Fruit fly (Drosophila melanogaster): ENCODE results near the gene CG34043.

Gene CG34043

dm6 chr2L:10250441-10250847 lies 30.2 kb downstream of the CG34043 start, which contains the start of the genes bsk and CG31717 (continued):
- TF ChIP-seq CG6654 (GFP tag; optimal IDR thresholded peaks at IDR 0.05) = no peak
- no peak for TF ChIP-seq CG4730 (GFP tag; IDR thresholded peaks at IDR 0.05)
- no peak for TF ChIP-seq dmrt99B (tag; optimal IDR thresholded peaks at IDR 0.05)
- TF ChIP-seq Max (GFP tag; optimal IDR thresholded peaks at IDR 0.05) = no peak
- no peak for TF ChIP-seq CG17385 (GFP tag; optimal IDR thresholded peaks at IDR 0.05)
- no peak for TF ChIP-seq CG14014 (GFP tag; IDR thresholded peaks at IDR 0.05)
- no peak for TF ChIP-seq Rfx (GFP tag; IDR thresholded peaks at IDR 0.05)
- TF ChIP-seq grn (GFP tag; optimal IDR thresholded peaks at IDR 0.05) = no peak
- TF ChIP-seq inv (GFP tag; IDR thresholded peaks at IDR 0.05; ENCODE audit: partially characterized antibody) = no peak
- peak; percentile 34; the same call in 1 of the 2 replicates for TF ChIP-seq Bgb (GFP tag; IDR thresholded peaks at IDR 0.05; ENCODE audit: partially characterized antibody)
- TF ChIP-seq disco-r (GFP tag; optimal IDR thresholded peaks at IDR 0.05) = no peak
- TF ChIP-seq zf30C (GFP tag; optimal IDR thresholded peaks at IDR 0.05) = no peak
- no peak for TF ChIP-seq sisA (GFP tag; IDR thresholded peaks at IDR 0.05)
- TF ChIP-seq CG9609 (GFP tag; optimal IDR thresholded peaks at IDR 0.05) = no peak
- TF ChIP-seq tgo (GFP tag; IDR thresholded peaks at IDR 0.05) = no peak
- no peak for TF ChIP-seq CG17612 (GFP tag; IDR thresholded peaks at IDR 0.05)
- TF ChIP-seq chif (GFP tag; optimal IDR thresholded peaks at IDR 0.05) = no peak
- TF ChIP-seq CG16863 (GFP tag; optimal IDR thresholded peaks at IDR 0.05) = no peak
- TF ChIP-seq lola (GFP tag; optimal IDR thresholded peaks at IDR 0.05) = no peak
- TF ChIP-seq HLH3B (GFP tag; IDR thresholded peaks at IDR 0.05) = no peak
- no peak for TF ChIP-seq HmgD (GFP tag; optimal IDR thresholded peaks at IDR 0.05)
- no peak for TF ChIP-seq pb (GFP tag; optimal IDR thresholded peaks at IDR 0.05)
- TF ChIP-seq CG30403 (GFP tag; optimal IDR thresholded peaks at IDR 0.05) = no peak
- no peak for TF ChIP-seq CG1602 (GFP tag; optimal IDR thresholded peaks at IDR 0.05)
- peak; percentile 36 for TF ChIP-seq YL-1 (GFP tag; optimal IDR thresholded peaks at IDR 0.05)
- no peak for TF ChIP-seq CG13775 (GFP tag; optimal IDR thresholded peaks at IDR 0.05)
- TF ChIP-seq lilli (GFP tag; optimal IDR thresholded peaks at IDR 0.05) = peak; percentile 7
- no peak for TF ChIP-seq CG6854 (GFP tag; optimal IDR thresholded peaks at IDR 0.05)
- no peak for TF ChIP-seq hb (GFP tag; IDR thresholded peaks at IDR 0.05; ENCODE audit: partially characterized antibody)
- no peak for TF ChIP-seq ftz-f1 (GFP tag; optimal IDR thresholded peaks at IDR 0.05)
- peak; percentile 38 for TF ChIP-seq nerfin-1 (tag; optimal IDR thresholded peaks at IDR 0.05)

dm6 chr2L:10249655-10250202 lies 30.9 kb downstream of the CG34043 start:
- no peak for TF ChIP-seq CG1832 (GFP tag; optimal IDR thresholded peaks at IDR 0.05)
- TF ChIP-seq Sry-β (GFP tag; optimal IDR thresholded peaks at IDR 0.05) = no peak
- TF ChIP-seq CG11398 (GFP tag; optimal IDR thresholded peaks at IDR 0.05) = no peak
- peak; percentile 49 for TF ChIP-seq Kr (GFP tag; optimal IDR thresholded peaks at IDR 0.05)
- no peak for TF ChIP-seq aop (GFP tag; IDR thresholded peaks at IDR 0.05)
- peak; percentile 31; the same call in 1 of the 2 replicates for TF ChIP-seq CG14014 (GFP tag; IDR thresholded peaks at IDR 0.05)
- peak in 1 of 2 experiments; percentile 91 for TF ChIP-seq eve (GFP tag; optimal IDR thresholded peaks at IDR 0.05)
- no peak for TF ChIP-seq nom (GFP tag; optimal IDR thresholded peaks at IDR 0.05)
- TF ChIP-seq vvl (GFP tag; IDR thresholded peaks at IDR 0.05) = no peak
- TF ChIP-seq corto (GFP tag; optimal IDR thresholded peaks at IDR 0.05) = peak; percentile 20
- TF ChIP-seq Side (GFP tag; optimal IDR thresholded peaks at IDR 0.05) = peak; percentile 1
- TF ChIP-seq CG30403 (GFP tag; optimal IDR thresholded peaks at IDR 0.05) = no peak
- no peak for TF ChIP-seq CG17186 (GFP tag; optimal IDR thresholded peaks at IDR 0.05)
- peak; percentile 17 for TF ChIP-seq bab2 (GFP tag; optimal IDR thresholded peaks at IDR 0.05)
- TF ChIP-seq ind (GFP tag; optimal IDR thresholded peaks at IDR 0.05) = no peak
- TF ChIP-seq CG2202 (tag; optimal IDR thresholded peaks at IDR 0.05) = peak; percentile 30
- TF ChIP-seq tx (GFP tag; optimal IDR thresholded peaks at IDR 0.05) = no peak
- peak; percentile 1 for TF ChIP-seq Asciz (GFP tag; optimal IDR thresholded peaks at IDR 0.05)
- no peak for TF ChIP-seq Mad (GFP tag; optimal IDR thresholded peaks at IDR 0.05)
- TF ChIP-seq nerfin-1 (tag; optimal IDR thresholded peaks at IDR 0.05) = peak; percentile 91
- peak; percentile 76 for TF ChIP-seq sd (tag; optimal IDR thresholded peaks at IDR 0.05)
- peak; percentile 19 for TF ChIP-seq CG6683 (GFP tag; optimal IDR thresholded peaks at IDR 0.05)
- no peak for TF ChIP-seq Lim3 (GFP tag; IDR thresholded peaks at IDR 0.05)
